Worm (Caenorhabditis elegans) whole organism, L2 larva: ENCODE results near the gene fbxa-165.
A peak's percentile ranks its signal among the peaks of the same experiment; 100 is the strongest.

Experiments used
- R02D3.7 ChIP-seq: fragments of 150-350 bp; optimal IDR thresholded peaks from 2 replicates; lab custom pipeline; 2014; ENCODE audit warnings: missing biosample characterization, missing genetic modification characterization
- ZK546.5 ChIP-seq: sonication (generic microtip); optimal IDR thresholded peaks from 2 replicates; lab custom pipeline; 2017; ENCODE audit warnings: missing biosample characterization, missing genetic modification characterization
- alr-1 ChIP-seq: fragments of 150-350 bp; optimal IDR thresholded peaks from 2 replicates; lab custom pipeline; 2014; ENCODE audit warnings: missing biosample characterization, missing genetic modification characterization
- aly-2 ChIP-seq: fragments of 150-350 bp; optimal IDR thresholded peaks from 2 replicates; lab custom pipeline; 2014; ENCODE audit warnings: missing biosample characterization, missing genetic modification characterization
- ceh-16 ChIP-seq: fragments of 150-350 bp; optimal IDR thresholded peaks from 2 replicates; lab custom pipeline; 2014; ENCODE audit warnings: missing biosample characterization, missing genetic modification characterization
- ceh-82 ChIP-seq: fragments of 150-350 bp; optimal IDR thresholded peaks from 2 replicates; lab custom pipeline; 2014; ENCODE audit warnings: missing biosample characterization, missing genetic modification characterization
- dmd-4 ChIP-seq: sonication (generic microtip); optimal IDR thresholded peaks from 2 replicates; lab custom pipeline; 2017; ENCODE audit warnings: missing biosample characterization, missing genetic modification characterization
- egl-27 ChIP-seq: sonication (generic microtip); optimal IDR thresholded peaks from 3 replicates; lab custom pipeline; 2017; ENCODE audit warnings: missing biosample characterization, missing genetic modification reagents, missing genetic modification characterization
- elt-3 ChIP-seq: sonication (generic microtip); optimal IDR thresholded peaks from 2 replicates; lab custom pipeline; 2017; ENCODE audit warnings: missing biosample characterization, missing genetic modification characterization
- fos-1 ChIP-seq: fragments of 150-350 bp; optimal IDR thresholded peaks from 2 replicates; lab custom pipeline; 2014; ENCODE audit warnings: missing biosample characterization, missing genetic modification characterization
- gmeb-1 ChIP-seq: fragments of 150-350 bp; optimal IDR thresholded peaks from 2 replicates; lab custom pipeline; 2014; ENCODE audit warnings: missing biosample characterization, missing genetic modification characterization
- lin-11 ChIP-seq: fragments of 150-350 bp; sonication (generic microtip); optimal IDR thresholded peaks from 2 replicates; lab custom pipeline; 2014; ENCODE audit warnings: missing biosample characterization, missing genetic modification characterization, inconsistent platforms, mixed read lengths
- lin-13 ChIP-seq: fragments of 150-350 bp; optimal IDR thresholded peaks from 2 replicates; lab custom pipeline; 2014; ENCODE audit warnings: missing biosample characterization, missing genetic modification reagents, missing genetic modification characterization
- lin-39 ChIP-seq: fragments of 150-350 bp; optimal IDR thresholded peaks from 2 replicates; lab custom pipeline; 2014; ENCODE audit warnings: missing biosample characterization, missing genetic modification reagents, missing genetic modification characterization
- lsy-2 ChIP-seq, 2 experiments: fragments of 150-350 bp in 1 of 2; sonication (generic microtip) in 1 of 2; optimal IDR thresholded peaks; 2 replicates each; lab custom pipeline; 2014 to 2017; ENCODE audit warnings: missing biosample characterization in 2 of 2, missing genetic modification characterization in 2 of 2
- mab-5 ChIP-seq: fragments of 150-350 bp; optimal IDR thresholded peaks from 2 replicates; lab custom pipeline; 2014; ENCODE audit warnings: missing biosample characterization, missing genetic modification characterization
- mdl-1 ChIP-seq, 2 experiments: fragments of 150-350 bp in 1 of 2; sonication (generic microtip) in 1 of 2; optimal IDR thresholded peaks; 2 replicates each; lab custom pipeline; 2017; ENCODE audit warnings: missing biosample characterization in 2 of 2, missing genetic modification characterization in 2 of 2
- nhr-11 ChIP-seq: fragments of 150-350 bp; optimal IDR thresholded peaks from 2 replicates; lab custom pipeline; 2014; ENCODE audit warnings: missing biosample characterization, missing genetic modification characterization
- nhr-25 ChIP-seq: fragments of 150-350 bp; sonication (generic microtip); optimal IDR thresholded peaks from 3 replicates; lab custom pipeline; 2014; ENCODE audit warnings: missing biosample characterization, missing genetic modification characterization
- nhr-77 ChIP-seq: fragments of 150-350 bp; optimal IDR thresholded peaks from 2 replicates; lab custom pipeline; 2014; ENCODE audit warnings: missing biosample characterization, missing genetic modification characterization
- sem-4 ChIP-seq: fragments of 150-350 bp; optimal IDR thresholded peaks from 2 replicates; lab custom pipeline; 2014; ENCODE audit warnings: missing biosample characterization, missing genetic modification reagents, missing genetic modification characterization
- skn-1 ChIP-seq: sonication (generic microtip); optimal IDR thresholded peaks from 2 replicates; lab custom pipeline; 2017; ENCODE audit warnings: missing biosample characterization, missing genetic modification characterization
- sma-3 ChIP-seq: sonication (generic microtip); optimal IDR thresholded peaks from 2 replicates; lab custom pipeline; 2016; ENCODE audit warnings: missing genetic modification reagents, missing genetic modification characterization, missing compliant biosample characterization
- sma-9 ChIP-seq, 2 experiments: fragments of 150-350 bp in 1 of 2; sonication (generic microtip) in 1 of 2; optimal IDR thresholded peaks; 2 replicates each; lab custom pipeline; 2014 to 2016; ENCODE audit warnings: missing genetic modification characterization in 2 of 2, mild to moderate bottlenecking in 1 of 2, missing biosample characterization in 1 of 2, missing compliant biosample characterization in 1 of 2, missing genetic modification reagents in 1 of 2, moderate library complexity in 1 of 2
- unc-39 ChIP-seq: fragments of 150-350 bp; optimal IDR thresholded peaks from 2 replicates; lab custom pipeline; 2014; ENCODE audit warnings: missing biosample characterization, missing genetic modification characterization
- unc-55 ChIP-seq: fragments of 150-350 bp; sonication (generic microtip); optimal IDR thresholded peaks from 3 replicates; lab custom pipeline; 2014; ENCODE audit warnings: missing biosample characterization, missing genetic modification reagents, missing genetic modification characterization
- zag-1 ChIP-seq: fragments of 150-350 bp; optimal IDR thresholded peaks from 2 replicates; lab custom pipeline; 2014; ENCODE audit warnings: missing biosample characterization, missing genetic modification characterization
- ztf-11 ChIP-seq: sonication (generic microtip); optimal IDR thresholded peaks from 2 replicates; lab custom pipeline; 2017; ENCODE audit warnings: missing biosample characterization, missing genetic modification characterization
- ztf-4 ChIP-seq: fragments of 150-350 bp; optimal IDR thresholded peaks from 2 replicates; lab custom pipeline; 2014; ENCODE audit warnings: missing biosample characterization, missing genetic modification characterization

fbxa-165 gene

DNA sequence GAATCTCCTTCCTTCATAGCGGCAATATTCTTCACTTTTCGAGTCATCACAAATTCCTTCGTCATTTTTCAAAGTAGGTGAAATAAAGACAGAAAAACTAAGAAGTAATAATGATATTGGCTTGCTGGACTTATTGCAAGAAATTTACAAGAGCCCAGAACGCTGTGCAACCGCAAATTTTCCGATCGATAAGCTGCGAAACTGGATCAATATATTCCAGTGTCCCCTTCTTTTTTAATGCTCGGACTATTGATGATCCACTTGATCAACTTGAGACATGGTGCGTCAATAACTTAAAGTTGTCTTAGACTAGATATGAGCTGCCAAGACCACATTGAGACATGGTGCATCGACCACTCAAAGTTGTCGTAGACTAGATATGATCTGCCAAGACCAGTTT, 10.2 kb downstream of the fbxa-165 start, which contains the start of gene bath-33:
bath-33 (minus strand) TSS at position 101 of the 400 bp plus-strand sequence.
- TF ChIP-seq skn-1 (tag; lab: Kevin White, UChicago), result no peak
- no peak for TF ChIP-seq nhr-25 (tag; lab: Kevin White, UChicago)
- no peak for TF ChIP-seq nhr-11 (tag; lab: Kevin White, UChicago)
- TF ChIP-seq aly-2 (tag; lab: Kevin White, UChicago), result no peak
- TF ChIP-seq sem-4, result no peak
- TF ChIP-seq lsy-2 (tag; optimal IDR thresholded peaks at IDR 0.05; lab: Kevin White, UChicago), result no peak
- TF ChIP-seq gmeb-1 (tag; lab: Kevin White, UChicago), result no peak
- TF ChIP-seq ceh-82, result no peak
- no peak for TF ChIP-seq alr-1 (tag; lab: Kevin White, UChicago)
- no peak for TF ChIP-seq sma-9 (GFP tag; optimal IDR thresholded peaks at IDR 0.05; lab: Kevin White, UChicago)
- no peak for TF ChIP-seq sma-9 (tag; optimal IDR thresholded peaks at IDR 0.05; lab: Kevin White, UChicago)
- no peak for TF ChIP-seq lin-39 (tag; lab: Kevin White, UChicago)
- no peak for TF ChIP-seq zag-1 (tag; lab: Kevin White, UChicago)
- no peak for TF ChIP-seq mdl-1 (tag; optimal IDR thresholded peaks at IDR 0.05; lab: Kevin White, UChicago)
- no peak for TF ChIP-seq ceh-16
- TF ChIP-seq lin-11 (tag; lab: Kevin White, UChicago), result no peak
- TF ChIP-seq unc-55 (GFP tag; lab: Kevin White, UChicago), result no peak
- no peak for TF ChIP-seq mab-5
- no peak for TF ChIP-seq fos-1 (tag; lab: Kevin White, UChicago)
- no peak for TF ChIP-seq ztf-11
- TF ChIP-seq R02D3.7 (tag; lab: Kevin White, UChicago), result no peak

DNA sequence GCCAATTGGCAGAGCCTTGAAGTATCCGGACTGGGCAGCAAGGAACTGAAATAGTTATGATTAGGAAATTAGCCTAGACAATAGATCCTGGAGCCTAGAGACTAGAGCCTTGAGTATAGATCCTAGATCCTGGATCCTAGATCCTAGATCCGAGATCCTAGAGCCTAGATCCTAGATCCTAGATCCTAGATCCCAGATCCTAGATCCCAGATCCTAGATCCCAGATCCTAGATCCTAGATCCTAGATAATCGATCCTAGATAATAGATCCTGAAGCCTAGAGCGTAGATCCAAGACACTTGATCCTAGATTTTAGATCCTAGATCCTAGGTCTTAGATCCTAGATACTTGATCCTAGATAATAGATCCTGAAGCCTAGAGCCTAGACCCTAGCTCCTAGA, 11.3 kb downstream of the fbxa-165 start:
- TF ChIP-seq skn-1 (tag; lab: Kevin White, UChicago) (no peak), zag-1 (tag; lab: Kevin White, UChicago) (no peak), elt-3 (tag; lab: Kevin White, UChicago) (no peak), unc-39 (tag; lab: Kevin White, UChicago) (no peak)
- TF ChIP-seq, all 48 proteins: peak for 0

DNA sequence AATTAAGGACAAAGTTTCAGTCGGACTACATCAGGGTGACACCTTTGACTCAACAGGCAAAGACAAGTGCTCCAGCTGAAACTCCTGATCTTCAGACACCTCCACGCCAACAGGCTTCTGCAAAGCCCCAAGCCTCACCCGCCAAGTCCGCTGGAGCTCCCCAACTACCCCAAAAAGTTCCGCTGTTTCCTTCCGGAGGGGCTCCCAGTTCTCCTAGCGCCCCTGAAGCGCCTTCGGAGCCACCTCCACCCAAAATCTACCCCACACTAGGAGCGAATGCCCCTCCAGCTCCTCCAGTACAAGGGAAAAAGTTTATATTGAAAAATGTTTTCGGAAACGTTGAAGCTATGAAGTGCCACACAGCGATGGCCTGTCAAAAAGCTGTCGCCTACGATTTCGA, 13.2 kb downstream of the fbxa-165 start:
- TF ChIP-seq lin-13 (GFP tag; lab: Kevin White, UChicago), result no peak
- no peak for TF ChIP-seq R02D3.7 (tag; lab: Kevin White, UChicago)
- TF ChIP-seq sma-3 (GFP tag; lab: Kevin White, UChicago), result no peak
- no peak for TF ChIP-seq sem-4
- no peak for TF ChIP-seq ZK546.5 (tag; lab: Kevin White, UChicago)
- no peak for TF ChIP-seq ceh-82
- no peak for TF ChIP-seq nhr-77 (tag; lab: Kevin White, UChicago)
- no peak for TF ChIP-seq lin-11 (tag; lab: Kevin White, UChicago)

DNA sequence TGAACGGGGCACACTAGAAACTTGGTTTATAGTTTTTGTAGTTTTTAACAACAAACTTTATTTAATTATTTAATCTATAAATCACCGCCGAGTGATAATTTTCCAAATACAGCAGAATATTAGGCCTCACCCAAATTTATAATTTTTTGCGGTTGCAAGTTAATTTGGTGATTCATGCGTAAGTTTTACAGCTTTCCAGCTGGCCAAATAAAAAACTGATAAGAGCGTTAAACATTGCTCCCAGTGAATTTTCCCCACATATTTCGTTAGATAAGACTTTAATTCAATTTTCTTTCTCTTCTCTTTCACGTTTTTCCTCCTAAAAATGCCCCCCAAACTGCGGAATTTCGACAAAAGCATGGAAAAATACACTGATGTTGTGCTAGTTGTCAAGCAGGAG, 14.8 kb downstream of the fbxa-165 start, which contains the start of gene bath-47:
bath-47 (plus strand) TSS at position 305 of the 400 bp plus-strand sequence.
- TF ChIP-seq fos-1 (tag; lab: Kevin White, UChicago) (peak; percentile 67), ztf-4 (tag; lab: Kevin White, UChicago) (no peak), nhr-77 (tag; lab: Kevin White, UChicago) (no peak), dmd-4 (tag; lab: Kevin White, UChicago) (no peak), egl-27 (no peak), lin-13 (GFP tag; lab: Kevin White, UChicago) (no peak), ceh-82 (no peak), ZK546.5 (tag; lab: Kevin White, UChicago) (no peak)

DNA sequence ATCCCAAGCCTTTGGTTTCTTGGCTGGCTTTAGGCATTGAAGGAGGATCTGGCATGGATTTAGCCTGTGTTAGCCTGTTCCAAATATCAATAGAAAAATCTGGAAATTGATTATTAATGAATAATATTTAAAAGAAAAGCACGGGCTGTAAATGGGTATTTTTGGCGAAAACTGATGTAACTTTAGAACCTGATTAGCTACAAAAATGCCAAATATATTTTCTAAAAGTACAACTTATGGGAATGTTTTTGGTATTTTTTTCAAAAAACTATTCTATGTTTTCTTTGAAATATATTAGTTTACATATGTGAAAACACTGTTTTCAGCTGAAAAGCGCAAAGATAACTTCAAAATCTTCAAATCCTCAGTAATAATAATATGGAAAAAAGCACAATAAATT, 15.6 kb downstream of the fbxa-165 start, which contains the start of gene bath-26:
bath-26 (minus strand) TSS at position 101 of the 400 bp plus-strand sequence.
- TF ChIP-seq ztf-11, result no peak
- TF ChIP-seq egl-27, result no peak
- TF ChIP-seq zag-1 (tag; lab: Kevin White, UChicago), result no peak
- no peak for TF ChIP-seq skn-1 (tag; lab: Kevin White, UChicago)
- TF ChIP-seq sma-9 (GFP tag; optimal IDR thresholded peaks at IDR 0.05; lab: Kevin White, UChicago), result no peak
- no peak for TF ChIP-seq sma-9 (tag; optimal IDR thresholded peaks at IDR 0.05; lab: Kevin White, UChicago)
- no peak for TF ChIP-seq ceh-16
- no peak for TF ChIP-seq unc-55 (GFP tag; lab: Kevin White, UChicago)
- TF ChIP-seq lin-39 (tag; lab: Kevin White, UChicago), result no peak
